Fruit fly (Drosophila melanogaster): Measurements from ENCODE around the gene Hsp67Bc.

Hsp67Bc gene

dm6 chr3L:9364131-9364530 is 8.2 kb downstream of the Hsp67Bc start, which contains the start of gene mRRF1:
Gene mRRF1 (plus strand): TSS chr3L:9364350.
- no peak for TF ChIP-seq dl (GFP tag; optimal IDR thresholded peaks at IDR 0.05; ENCODE audit: insufficient read depth in 1 of 2, partially characterized antibody in 2 of 2)
- TF ChIP-seq sage (GFP tag; optimal IDR thresholded peaks at IDR 0.05), result peak; percentile 27
- TF ChIP-seq dmrt93B (GFP tag; optimal IDR thresholded peaks at IDR 0.05), result no peak

dm6 chr3L:9361894-9362293 is 10.4 kb downstream of the Hsp67Bc start, which contains the start of gene CG34456:
Gene CG34456 (plus strand): TSS chr3L:9362108.
- TF ChIP-seq br (GFP tag; optimal IDR thresholded peaks at IDR 0.05), result peak; percentile 51
- no peak for TF ChIP-seq Rel (GFP tag; optimal IDR thresholded peaks at IDR 0.05)
- TF ChIP-seq Rel (tag; optimal IDR thresholded peaks at IDR 0.05), result peak; percentile 83
- TF ChIP-seq brk (GFP tag; optimal IDR thresholded peaks at IDR 0.05), result no peak

DNA sequence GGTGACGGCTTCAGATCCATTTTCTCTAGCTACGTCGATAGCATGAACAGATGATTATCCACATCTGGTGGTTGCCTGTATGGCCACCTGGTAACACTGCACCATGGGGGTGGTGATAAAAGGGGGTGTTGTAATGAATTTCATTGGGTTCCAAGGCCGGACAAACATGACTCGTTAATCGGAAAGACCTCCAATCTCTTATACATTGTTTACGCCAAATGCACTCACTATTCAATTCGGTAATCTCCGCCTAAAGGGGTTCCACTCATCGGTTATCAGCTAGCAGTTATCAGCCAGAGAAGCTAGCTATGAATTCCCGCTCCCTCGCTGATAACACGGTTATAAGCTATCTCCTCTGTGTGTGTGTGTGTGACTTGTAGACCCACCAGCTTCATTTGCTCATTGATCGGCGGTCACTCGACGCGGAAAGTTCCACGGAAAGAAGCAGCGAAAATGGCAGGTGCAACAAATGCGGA is 12.0 kb downstream of the Hsp67Bc start, which contains the start of gene Pdxk:
Gene Pdxk (plus strand): TSS at position 100 of the 476 bp plus-strand sequence.
- peak; percentile 28 for TF ChIP-seq Dif (GFP tag; optimal IDR thresholded peaks at IDR 0.05; ENCODE audit: partially characterized antibody)
- peak; percentile 51 for TF ChIP-seq Sp1 (GFP tag; optimal IDR thresholded peaks at IDR 0.05)
- TF ChIP-seq GATAd (GFP tag; optimal IDR thresholded peaks at IDR 0.05), result no peak
- no peak for TF ChIP-seq Jra (GFP tag; optimal IDR thresholded peaks at IDR 0.05)
- TF ChIP-seq rgr (GFP tag; optimal IDR thresholded peaks at IDR 0.05), result peak; percentile 42
- TF ChIP-seq dl (GFP tag; optimal IDR thresholded peaks at IDR 0.05; ENCODE audit: insufficient read depth in 1 of 2, partially characterized antibody in 2 of 2), result peak in 1 of 2 experiments; percentile 35
- no peak for TF ChIP-seq CG9705 (GFP tag; optimal IDR thresholded peaks at IDR 0.05)
- TF ChIP-seq Rel (GFP tag; optimal IDR thresholded peaks at IDR 0.05), result no peak
- peak; percentile 87 for TF ChIP-seq Rel (tag; optimal IDR thresholded peaks at IDR 0.05)

DNA sequence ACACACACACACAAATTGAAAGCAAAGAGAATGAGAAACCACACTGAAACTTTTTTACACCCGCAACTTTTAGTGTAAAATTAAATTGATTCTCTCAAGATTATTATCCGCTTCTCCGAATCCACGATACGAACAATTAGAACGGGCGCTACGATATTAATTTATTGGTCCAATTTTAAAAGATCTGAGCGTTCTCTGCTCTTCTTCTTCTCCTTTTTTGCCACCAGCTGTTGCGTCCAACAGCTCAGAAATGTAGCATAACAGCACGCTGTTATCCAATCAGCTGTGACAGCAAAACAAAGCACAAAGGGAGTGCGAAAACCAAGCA is 13.6 kb downstream of the Hsp67Bc start, which contains the start of the genes UGP and Svip:
Gene UGP (minus strand): TSS at position 223 of the 328 bp plus-strand sequence.
Gene Svip (plus strand): TSS at position 287 of the 328 bp plus-strand sequence.
- peak; percentile 56 for TF ChIP-seq brk (GFP tag; optimal IDR thresholded peaks at IDR 0.05)
- peak; percentile 45 for TF ChIP-seq sage (GFP tag; optimal IDR thresholded peaks at IDR 0.05)
- peak; percentile 19 to 38 for TF ChIP-seq foxo (GFP tag; optimal IDR thresholded peaks at IDR 0.05)
- no peak for TF ChIP-seq GATAd (GFP tag; optimal IDR thresholded peaks at IDR 0.05)
- TF ChIP-seq lola (GFP tag; optimal IDR thresholded peaks at IDR 0.05), result no peak
- no peak for TF ChIP-seq woc (GFP tag; optimal IDR thresholded peaks at IDR 0.05)
- no peak for TF ChIP-seq Dif (GFP tag; optimal IDR thresholded peaks at IDR 0.05; ENCODE audit: partially characterized antibody)
- peak; percentile 35 for TF ChIP-seq Hnf4 (GFP tag; optimal IDR thresholded peaks at IDR 0.05)
- TF ChIP-seq psq (GFP tag; optimal IDR thresholded peaks at IDR 0.05), result peak; percentile 57
- peak; percentile 27 for TF ChIP-seq OdsH (GFP tag; optimal IDR thresholded peaks at IDR 0.05)
- no peak for TF ChIP-seq Rel (GFP tag; optimal IDR thresholded peaks at IDR 0.05)
- TF ChIP-seq Rel (tag; optimal IDR thresholded peaks at IDR 0.05), result peak; percentile 31
- TF ChIP-seq sv (GFP tag; optimal IDR thresholded peaks at IDR 0.05), result no peak
- TF ChIP-seq dmrt93B (GFP tag; optimal IDR thresholded peaks at IDR 0.05), result no peak
- peak; percentile 5 for TF ChIP-seq Sp1 (GFP tag; optimal IDR thresholded peaks at IDR 0.05)
- peak; percentile 36 for TF ChIP-seq rgr (GFP tag; optimal IDR thresholded peaks at IDR 0.05)
- TF ChIP-seq Hr83 (GFP tag; optimal IDR thresholded peaks at IDR 0.05; ENCODE audit: poor library complexity, severe bottlenecking), result peak; percentile 57

- TF ChIP-seq h (GFP tag; optimal IDR thresholded peaks at IDR 0.05) (peak; percentile 27), sage (GFP tag; optimal IDR thresholded peaks at IDR 0.05) (no peak), psq (GFP tag; optimal IDR thresholded peaks at IDR 0.05) (peak; percentile 75), pan (optimal IDR thresholded peaks at IDR 0.05) (no peak), Rel (GFP tag; optimal IDR thresholded peaks at IDR 0.05) (peak; percentile 28), Rel (tag; optimal IDR thresholded peaks at IDR 0.05) (peak; percentile 57), dmrt93B (GFP tag; optimal IDR thresholded peaks at IDR 0.05) (no peak), Sp1 (GFP tag; optimal IDR thresholded peaks at IDR 0.05) (peak; percentile 26), Dfd (GFP tag; optimal IDR thresholded peaks at IDR 0.05) (no peak), Hr83 (GFP tag; optimal IDR thresholded peaks at IDR 0.05; ENCODE audit: poor library complexity, severe bottlenecking) (no peak), tai (GFP tag; optimal IDR thresholded peaks at IDR 0.05) (no peak), CG32264 (GFP tag; optimal IDR thresholded peaks at IDR 0.05) (no peak), br (GFP tag; optimal IDR thresholded peaks at IDR 0.05) (no peak)
Observed at dm6 chr3L:9357830-9358712, 14.2 kb downstream of the Hsp67Bc start.
